Fruit fly (Drosophila melanogaster): ENCODE results near the gene Cyp12a4.

DNA sequence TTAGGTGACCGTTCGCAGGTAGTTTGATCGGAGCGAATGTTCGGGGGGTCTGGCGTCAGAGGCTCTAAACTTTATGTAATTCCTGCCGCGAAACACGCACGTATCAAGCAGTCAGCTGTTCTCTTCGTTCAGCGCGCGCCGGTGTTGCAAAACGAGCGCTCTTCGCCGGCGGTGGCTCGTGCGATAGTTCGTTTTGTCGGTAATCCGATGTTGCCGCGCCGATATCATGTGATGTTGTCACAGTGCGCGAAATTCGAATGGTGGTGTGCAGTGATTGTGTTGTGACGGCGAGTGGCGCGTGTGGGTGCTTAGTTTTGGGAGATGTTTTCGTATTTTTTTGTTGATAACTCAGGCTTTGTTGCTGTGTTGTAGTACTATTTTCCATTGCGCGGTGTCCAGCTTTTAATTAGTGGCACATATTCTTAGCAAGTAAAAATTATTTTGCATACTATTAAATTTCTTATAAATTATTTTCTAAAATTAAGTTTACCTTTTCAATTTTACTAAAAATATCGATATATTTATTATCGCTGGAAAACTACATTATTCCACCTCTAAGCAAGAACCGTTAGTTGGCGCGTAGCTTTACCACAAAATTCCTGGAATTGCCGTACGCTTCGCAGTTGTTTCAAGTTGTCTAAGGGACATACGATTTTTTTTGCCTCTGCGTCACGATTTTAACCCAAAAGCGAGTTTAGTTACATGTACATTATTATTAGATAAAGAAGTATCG is 21.9 kb downstream of the Cyp12a4 start, which contains the start of gene nanos:
- TF ChIP-seq ttk (optimal IDR thresholded peaks at IDR 0.05) (no peak), Sin3A (optimal IDR thresholded peaks at IDR 0.05) (no peak), psq (optimal IDR thresholded peaks at IDR 0.05) (no peak), Myc (optimal IDR thresholded peaks at IDR 0.05) (no peak), insv (optimal IDR thresholded peaks at IDR 0.05) (no peak)
